Worm (Caenorhabditis elegans): Measurements from ENCODE around the gene F44F4.10.
A peak's percentile ranks its signal among the peaks of the same experiment; 100 is the strongest.
"Not testable (repeated sequence)": the region's sequence is repeated elsewhere in the genome, so short reads cannot be mapped to it uniquely, and the experiment has no call there.

The F44F4.10 gene

ce11 chrII:10946848-10947247, 29.8 kb upstream of the F44F4.10 start (continued):
- TF ChIP-seq nhr-237 (tag; optimal IDR thresholded peaks at IDR 0.05) (no peak), nhr-12 (tag; optimal IDR thresholded peaks at IDR 0.05) (no peak)

DNA sequence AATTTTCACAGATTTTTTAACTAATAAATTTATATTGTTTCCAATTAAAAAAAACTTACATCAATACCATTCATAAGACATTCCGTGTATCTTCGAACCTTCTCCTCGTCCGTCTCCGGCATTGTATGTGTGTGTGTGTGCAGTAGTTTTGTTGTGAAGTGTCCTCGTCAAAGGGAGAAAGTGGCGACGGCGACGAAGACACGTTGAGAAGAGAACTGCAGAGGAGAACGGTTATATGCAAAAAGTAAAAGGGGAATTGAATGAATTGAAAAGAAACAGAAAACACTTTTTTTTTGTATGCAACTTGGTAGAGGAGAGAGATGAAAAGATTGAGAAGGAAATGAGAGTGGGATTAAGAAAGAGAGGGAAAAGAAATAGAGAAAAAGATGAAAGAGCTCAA, 28.4 kb upstream of the F44F4.10 start:
- TF ChIP-seq sma-9 (GFP tag; optimal IDR thresholded peaks at IDR 0.05) = no peak
- no peak for TF ChIP-seq sma-9 (tag; optimal IDR thresholded peaks at IDR 0.05)
- peak; percentile 35 for TF ChIP-seq blmp-1 (tag; optimal IDR thresholded peaks at IDR 0.05; ENCODE audit: insufficient read depth)
- TF ChIP-seq unc-55 (GFP tag; optimal IDR thresholded peaks at IDR 0.05) = peak; percentile 19

ce11 chrII:10941918-10942317, 24.8 kb upstream of the F44F4.10 start, which contains the start of gene R03D7.15:
TSS of gene R03D7.15 (plus strand) at chrII:10942216.
- TF ChIP-seq ceh-16 (tag; optimal IDR thresholded peaks at IDR 0.05); Y55F3AM.14 (GFP tag; optimal IDR thresholded peaks at IDR 0.05); F13H6.1 (tag; optimal IDR thresholded peaks at IDR 0.05): not testable (repeated sequence)

ce11 chrII:10935336-10935735, 18.3 kb upstream of the F44F4.10 start:
- no peak for TF ChIP-seq alr-1 (tag; optimal IDR thresholded peaks at IDR 0.05)
- TF ChIP-seq lin-11 (tag; optimal IDR thresholded peaks at IDR 0.05) = no peak
- no peak for TF ChIP-seq mbf-1 (tag; optimal IDR thresholded peaks at IDR 0.05)
- no peak for TF ChIP-seq elt-1 (tag; optimal IDR thresholded peaks at IDR 0.05)
- TF ChIP-seq ztf-1 (GFP tag; conservative IDR thresholded peaks at IDR 0.05) = no peak
- TF ChIP-seq gmeb-1 (tag; optimal IDR thresholded peaks at IDR 0.05) = no peak
- TF ChIP-seq C34F6.9 (tag; optimal IDR thresholded peaks at IDR 0.05) = no peak
- no peak for TF ChIP-seq unc-39 (tag; optimal IDR thresholded peaks at IDR 0.05)
- no peak for TF ChIP-seq aly-2 (tag; optimal IDR thresholded peaks at IDR 0.05)
- TF ChIP-seq nhr-129 (tag; optimal IDR thresholded peaks at IDR 0.05) = no peak
- no peak for TF ChIP-seq Y55F3AM.14 (GFP tag; optimal IDR thresholded peaks at IDR 0.05)
- TF ChIP-seq nhr-77 (tag; optimal IDR thresholded peaks at IDR 0.05) = no peak

- TF ChIP-seq peb-1 (tag; optimal IDR thresholded peaks at IDR 0.05) (no peak), lin-13 (GFP tag; optimal IDR thresholded peaks at IDR 0.05) (no peak), lin-11 (tag; optimal IDR thresholded peaks at IDR 0.05) (no peak), C34F6.9 (tag; optimal IDR thresholded peaks at IDR 0.05) (no peak), sma-9 (GFP tag; optimal IDR thresholded peaks at IDR 0.05) (no peak), sma-9 (tag; optimal IDR thresholded peaks at IDR 0.05) (no peak), sem-4 (tag; optimal IDR thresholded peaks at IDR 0.05) (no peak), ceh-82 (tag; optimal IDR thresholded peaks at IDR 0.05) (no peak), ZK546.5 (tag; optimal IDR thresholded peaks at IDR 0.05) (no peak)
These were observed 17.7 kb upstream of the F44F4.10 start, which contains the start of gene R03D7.2 for ce11 chrII:10934786-10935185. TSS of gene R03D7.2 (minus strand) at chrII:10935184.

ce11 chrII:10933948-10934722, 17.1 kb upstream of the F44F4.10 start:
- TF ChIP-seq nhr-237 (tag; optimal IDR thresholded peaks at IDR 0.05) = no peak
- TF ChIP-seq zag-1 (tag; optimal IDR thresholded peaks at IDR 0.05) = no peak

ce11 chrII:10932305-10932704, 15.2 kb upstream of the F44F4.10 start:
- TF ChIP-seq R02D3.7 (tag; optimal IDR thresholded peaks at IDR 0.05) = no peak
- TF ChIP-seq lsy-2 (tag; optimal IDR thresholded peaks at IDR 0.05) = no peak
- no peak for TF ChIP-seq nhr-21 (tag; optimal IDR thresholded peaks at IDR 0.05)
- TF ChIP-seq crh-2 (tag; optimal IDR thresholded peaks at IDR 0.05) = no peak
- TF ChIP-seq lin-11 (tag; optimal IDR thresholded peaks at IDR 0.05) = no peak
- no peak for TF ChIP-seq nhr-77 (tag; optimal IDR thresholded peaks at IDR 0.05)
- no peak for TF ChIP-seq ama-1 (optimal IDR thresholded peaks at IDR 0.05)
- no peak for TF ChIP-seq lin-13 (GFP tag; optimal IDR thresholded peaks at IDR 0.05)
